Fruit fly (Drosophila melanogaster) Kc167 (cell line): ENCODE data around the gene RpS28a.

Experiments used
- Myc ChIP-seq: fragments of >200 bp; optimal IDR thresholded peaks from 2 replicates; lab custom pipeline; 2017; ENCODE audit warnings: missing external identifiers
- Sin3A ChIP-seq: fragments of >200 bp; optimal IDR thresholded peaks from 2 replicates; lab custom pipeline; 2018; ENCODE audit warnings: missing external identifiers
- h ChIP-seq: fragments of >200 bp; optimal IDR thresholded peaks from 3 replicates; lab custom pipeline; 2018; ENCODE audit warnings: missing external identifiers
- insv ChIP-seq: fragments of >200 bp; optimal IDR thresholded peaks from 3 replicates; lab custom pipeline; 2018; ENCODE audit warnings: missing external identifiers
- psq ChIP-seq: fragments of >200 bp; optimal IDR thresholded peaks from 2 replicates; lab custom pipeline; 2017; ENCODE audit warnings: missing external identifiers
- ttk ChIP-seq: sonication (Bioruptor generic); optimal IDR thresholded peaks from 2 replicates; lab custom pipeline; 2017; ENCODE audit warnings: missing external identifiers

RpS28a gene

DNA sequence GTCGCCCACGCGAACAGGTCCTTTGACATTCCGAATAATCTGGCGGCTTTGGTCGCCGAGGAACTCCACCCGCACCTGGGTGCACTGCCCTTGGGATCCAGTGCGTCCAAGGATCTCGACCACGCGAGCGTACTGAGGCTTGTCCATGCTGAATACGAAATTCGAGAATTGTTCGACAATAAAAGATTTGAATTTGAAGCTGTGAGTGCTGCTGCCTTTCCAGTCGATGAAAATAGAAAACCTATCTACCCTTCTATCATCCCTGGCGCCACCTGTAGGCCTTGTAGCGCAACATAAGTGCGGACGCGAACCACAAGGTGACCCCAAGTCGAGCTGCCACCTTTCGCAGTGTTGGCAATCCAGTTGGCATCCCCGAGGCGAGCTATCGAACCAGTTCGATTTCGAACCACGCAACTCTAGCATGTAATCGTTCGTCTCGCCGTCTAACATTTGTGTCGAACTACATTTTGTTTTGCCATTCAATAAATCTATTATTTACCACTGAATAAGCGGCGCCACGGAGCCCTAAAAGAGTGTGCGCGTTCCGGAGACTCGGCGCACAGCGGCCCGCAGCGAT lies at the start of gene RpS28a, which contains the start of gene Axn:
Gene RpS28a (minus strand): TSS at position 197 of the 577 bp plus-strand sequence.
Gene Axn (plus strand): TSS at position 391 of the 577 bp plus-strand sequence.
- TF ChIP-seq h (no peak), Myc (lab: Kevin White, UChicago) (no peak), ttk (lab: Kevin White, UChicago) (no peak), psq (no peak), Sin3A (lab: Kevin White, UChicago) (no peak), insv (lab: Kevin White, UChicago) (no peak)

DNA sequence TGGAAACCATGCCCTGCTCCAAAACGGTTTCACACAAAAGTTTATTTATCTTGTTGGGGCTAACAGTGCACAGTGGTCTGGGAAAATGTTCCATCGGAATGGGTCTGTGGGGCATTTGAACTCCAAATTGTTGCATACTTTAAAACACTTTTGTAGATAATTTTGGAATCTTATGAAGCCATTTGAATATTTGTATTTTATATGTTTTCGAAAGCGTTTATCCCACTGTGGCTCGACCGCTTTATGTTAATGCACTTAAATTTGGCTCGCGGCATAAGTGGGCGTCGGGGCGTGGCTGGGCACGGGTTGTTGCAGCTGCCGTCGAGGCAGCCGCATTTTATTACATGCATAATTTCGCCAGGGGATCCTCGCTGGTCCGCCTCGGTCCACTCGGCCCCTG lies 49.4 kb upstream of the RpS28a start:
- TF ChIP-seq Myc (lab: Kevin White, UChicago) = no peak
- no peak for TF ChIP-seq insv (lab: Kevin White, UChicago)
- no peak for TF ChIP-seq h
- TF ChIP-seq psq = no peak
- no peak for TF ChIP-seq Sin3A (lab: Kevin White, UChicago)
- no peak for TF ChIP-seq ttk (lab: Kevin White, UChicago)

DNA sequence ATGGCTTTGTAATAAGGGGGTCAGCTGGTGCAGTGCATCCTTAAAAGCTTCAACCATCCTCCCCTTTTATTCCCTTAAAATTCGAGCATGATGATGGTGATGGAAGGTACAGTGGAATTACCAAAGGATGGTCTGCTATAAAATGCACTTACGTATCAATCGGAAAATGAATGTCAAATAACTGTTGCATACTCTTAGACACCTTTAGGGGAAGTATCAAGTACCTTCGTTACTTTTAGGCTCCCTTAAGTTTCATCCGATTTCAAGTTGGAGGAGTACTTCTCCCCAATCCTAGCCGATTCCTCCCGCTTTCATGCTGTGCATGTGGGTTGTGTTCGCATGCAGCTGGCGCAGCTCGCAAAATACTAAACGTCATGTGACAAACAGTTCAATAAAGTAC lies 47.8 kb upstream of the RpS28a start:
- no peak for TF ChIP-seq Myc (lab: Kevin White, UChicago)

DNA sequence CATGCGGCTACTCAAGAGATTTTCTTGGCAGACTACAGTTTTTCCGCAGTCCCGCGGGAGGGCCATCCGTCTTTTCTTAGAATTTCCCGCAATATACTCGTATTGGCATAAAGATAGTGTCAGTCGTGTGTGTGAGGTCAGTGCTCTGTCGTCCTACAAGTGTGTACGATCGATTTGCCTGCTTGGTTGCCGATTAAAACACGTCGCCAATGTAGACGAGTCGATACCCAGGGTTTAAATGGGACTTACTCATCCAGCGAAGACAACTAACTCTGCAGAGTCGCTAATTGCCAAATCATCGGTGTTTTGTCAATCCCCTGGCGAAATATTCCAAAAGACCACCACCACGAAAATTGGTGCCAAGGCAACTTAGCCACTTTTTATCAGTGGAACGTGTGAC lies 43.6 kb upstream of the RpS28a start:
- no peak for TF ChIP-seq Sin3A (lab: Kevin White, UChicago)
- no peak for TF ChIP-seq Myc (lab: Kevin White, UChicago)
- no peak for TF ChIP-seq insv (lab: Kevin White, UChicago)
- no peak for TF ChIP-seq ttk (lab: Kevin White, UChicago)
- no peak for TF ChIP-seq psq
- TF ChIP-seq h = no peak

DNA sequence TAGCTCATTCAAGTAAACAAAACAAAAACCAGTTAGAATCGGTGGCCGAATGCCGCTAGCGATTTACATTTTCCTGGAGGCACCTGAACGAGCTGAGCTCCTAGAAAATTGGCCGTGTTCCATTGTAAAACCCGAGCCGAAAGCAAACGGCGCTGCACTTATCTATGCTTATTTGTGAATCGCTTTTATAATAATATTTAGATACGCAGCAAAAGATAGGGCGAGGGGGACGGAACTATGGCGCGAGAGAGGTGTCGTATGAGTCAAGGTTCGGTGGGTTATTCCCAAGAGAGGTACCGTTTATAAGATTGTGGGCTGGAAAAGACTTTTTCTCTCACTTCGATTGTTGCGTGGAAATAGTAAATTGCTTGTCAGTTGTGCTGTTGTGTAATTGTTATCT lies 41.3 kb upstream of the RpS28a start:
- TF ChIP-seq ttk (lab: Kevin White, UChicago) (no peak), insv (lab: Kevin White, UChicago) (no peak), psq (no peak), Myc (lab: Kevin White, UChicago) (no peak), h (no peak), Sin3A (lab: Kevin White, UChicago) (no peak)

DNA sequence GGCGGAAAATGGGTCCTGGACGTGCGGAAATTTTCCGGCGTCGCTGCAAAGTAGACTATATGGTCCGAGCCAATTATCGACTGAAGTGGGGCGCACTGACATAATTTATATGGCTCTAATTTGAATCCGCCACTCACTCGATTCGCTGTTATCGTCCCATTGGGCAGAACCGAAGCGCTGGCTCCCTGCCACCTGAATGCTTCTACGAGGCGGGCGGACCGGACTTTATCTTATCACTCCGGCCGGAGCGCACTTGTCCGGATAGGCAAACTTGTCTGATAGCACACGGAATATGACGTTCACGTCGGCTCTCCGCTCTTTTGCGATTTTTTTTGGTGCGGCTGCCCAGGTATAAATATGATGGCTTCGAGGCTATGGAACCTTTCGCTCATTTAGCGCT lies 40.1 kb upstream of the RpS28a start:
- TF ChIP-seq insv (lab: Kevin White, UChicago) = no peak
- TF ChIP-seq Sin3A (lab: Kevin White, UChicago) = no peak
- no peak for TF ChIP-seq h
- no peak for TF ChIP-seq psq

DNA sequence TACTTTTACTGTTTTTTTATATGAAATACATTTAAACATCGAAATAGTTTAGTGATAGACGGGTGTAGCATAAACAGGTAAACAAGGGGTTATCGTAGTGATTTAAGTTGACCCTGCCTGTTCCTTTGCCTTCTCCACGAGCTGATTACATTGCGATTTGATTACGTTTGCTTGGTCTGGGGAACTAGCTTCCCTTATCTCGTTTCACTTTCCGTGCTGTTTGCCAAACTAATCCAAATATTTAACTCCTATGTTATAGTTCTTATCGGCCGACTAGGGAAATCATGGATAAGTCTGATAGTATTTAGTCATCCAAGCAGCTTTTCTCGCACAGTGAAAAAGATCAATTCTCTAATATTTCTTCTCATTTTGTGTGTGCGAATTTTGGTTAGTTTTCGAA lies 39.5 kb upstream of the RpS28a start:
- no peak for TF ChIP-seq ttk (lab: Kevin White, UChicago)
- no peak for TF ChIP-seq Myc (lab: Kevin White, UChicago)
- TF ChIP-seq h = no peak
- TF ChIP-seq psq = no peak
- no peak for TF ChIP-seq Sin3A (lab: Kevin White, UChicago)
- TF ChIP-seq insv (lab: Kevin White, UChicago) = no peak

DNA sequence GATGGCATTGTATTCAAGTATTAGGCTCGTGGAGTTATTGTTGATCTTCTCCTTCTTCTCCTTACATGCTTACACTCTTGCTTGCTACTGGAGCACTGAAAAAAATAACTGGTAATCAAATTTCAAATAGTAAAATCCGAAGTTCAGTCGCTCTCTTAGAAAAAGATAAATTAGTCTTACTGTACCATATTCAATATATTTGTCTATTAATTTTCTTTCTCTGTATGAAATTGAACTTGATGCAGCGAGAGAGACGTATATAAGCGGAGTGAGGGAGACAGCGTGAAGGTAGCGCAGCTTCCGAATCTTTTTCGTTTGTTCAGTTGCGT lies 38.7 kb upstream of the RpS28a start:
- TF ChIP-seq ttk (lab: Kevin White, UChicago) = no peak
- no peak for TF ChIP-seq Myc (lab: Kevin White, UChicago)

DNA sequence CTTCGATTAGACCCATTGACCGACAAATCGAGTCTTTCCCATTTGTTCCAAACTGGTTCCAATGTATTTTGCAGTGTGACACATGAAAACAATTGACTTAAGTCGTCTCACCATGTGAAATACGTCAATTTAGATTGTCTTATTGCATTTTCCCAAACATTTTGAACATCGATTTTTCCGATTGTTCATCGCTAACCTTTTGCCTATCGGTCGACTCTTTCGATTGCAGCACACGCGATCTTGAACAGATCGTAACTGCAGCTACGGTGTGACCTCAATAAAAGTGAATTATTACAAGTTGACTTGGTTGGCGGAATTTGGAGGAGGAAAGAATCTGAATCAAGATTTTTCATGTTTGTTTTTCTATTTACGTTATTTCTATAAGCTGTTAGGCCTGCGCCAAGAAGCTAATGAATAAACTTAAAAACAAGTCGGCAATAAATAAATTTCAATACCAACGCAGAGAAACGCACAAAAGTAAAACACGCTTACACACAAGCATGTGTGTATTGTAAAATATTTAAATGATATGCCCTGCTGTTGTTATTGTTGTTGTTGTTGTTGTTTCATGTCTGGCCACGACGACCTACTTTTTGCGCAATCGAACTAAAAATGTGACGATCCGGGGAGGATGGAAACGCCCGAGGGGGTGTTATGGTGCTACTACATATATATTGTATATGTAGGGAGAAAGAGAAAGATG lies 38.2 kb upstream of the RpS28a start:
- TF ChIP-seq Myc (lab: Kevin White, UChicago) (no peak), Sin3A (lab: Kevin White, UChicago) (no peak), insv (lab: Kevin White, UChicago) (no peak), ttk (lab: Kevin White, UChicago) (no peak), psq (no peak), h (no peak)

DNA sequence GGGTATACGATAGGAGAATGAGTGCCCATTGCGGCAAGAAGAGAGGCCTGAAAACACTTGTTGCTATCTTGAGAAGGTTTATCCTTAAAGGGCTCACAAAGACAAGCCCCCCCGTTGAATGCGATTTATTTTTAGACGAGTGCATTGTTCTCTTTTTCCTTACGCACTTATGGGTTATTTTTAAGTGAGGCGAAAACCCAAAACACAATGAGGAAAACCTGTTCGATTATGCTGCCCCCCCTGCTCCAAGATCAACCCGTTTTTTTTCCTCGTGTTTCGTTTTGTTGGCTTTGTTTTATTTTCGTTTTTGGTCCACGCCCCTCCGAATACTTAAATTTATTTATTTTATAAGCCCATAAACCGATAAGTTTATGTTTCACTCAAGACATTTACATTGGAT lies 37.5 kb upstream of the RpS28a start:
- no peak for TF ChIP-seq h
- no peak for TF ChIP-seq Myc (lab: Kevin White, UChicago)
- no peak for TF ChIP-seq psq
- TF ChIP-seq insv (lab: Kevin White, UChicago) = no peak
- TF ChIP-seq Sin3A (lab: Kevin White, UChicago) = no peak

DNA sequence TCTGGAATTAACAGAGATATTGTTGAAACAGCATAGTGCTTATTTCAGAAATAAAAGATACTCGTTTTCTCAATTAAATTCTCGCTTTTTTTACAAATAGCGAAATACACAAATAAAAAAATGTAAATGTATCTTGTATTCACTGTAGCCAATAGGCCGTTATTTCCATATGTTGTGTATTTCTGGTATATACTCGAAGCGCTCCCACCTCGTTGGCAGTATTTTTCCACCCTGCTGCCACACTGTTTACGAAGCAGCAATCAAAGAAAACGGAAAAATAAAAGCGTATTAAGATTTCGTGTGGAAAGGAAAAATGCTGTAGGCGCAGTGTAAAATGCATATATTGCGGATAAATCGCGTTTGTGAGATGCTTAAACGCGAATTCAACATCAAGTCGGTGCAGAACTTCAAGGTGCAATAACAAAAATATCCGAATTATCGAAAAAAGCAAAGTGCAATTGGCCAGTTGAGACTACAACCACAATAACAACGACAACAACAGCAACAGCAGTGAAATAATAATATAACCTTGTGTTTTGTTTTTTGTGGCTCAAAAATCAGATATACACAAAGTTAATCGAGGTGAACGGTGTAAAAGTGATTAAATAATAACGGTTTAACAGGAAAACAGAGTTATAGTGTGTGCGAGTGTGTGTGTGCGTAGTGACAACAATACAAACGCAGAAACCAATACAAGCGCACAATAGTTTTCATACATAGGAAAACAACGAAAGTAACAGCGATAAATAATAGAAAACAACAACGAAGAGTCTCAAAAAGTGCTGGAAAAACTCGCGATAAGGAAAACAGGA lies 35.8 kb upstream of the RpS28a start, which contains the start of gene sima:
Gene sima (plus strand): TSS at position 255 of the 812 bp plus-strand sequence.
- TF ChIP-seq psq (peak; percentile 93), Sin3A (lab: Kevin White, UChicago) (no peak), h (no peak), Myc (lab: Kevin White, UChicago) (no peak)

DNA sequence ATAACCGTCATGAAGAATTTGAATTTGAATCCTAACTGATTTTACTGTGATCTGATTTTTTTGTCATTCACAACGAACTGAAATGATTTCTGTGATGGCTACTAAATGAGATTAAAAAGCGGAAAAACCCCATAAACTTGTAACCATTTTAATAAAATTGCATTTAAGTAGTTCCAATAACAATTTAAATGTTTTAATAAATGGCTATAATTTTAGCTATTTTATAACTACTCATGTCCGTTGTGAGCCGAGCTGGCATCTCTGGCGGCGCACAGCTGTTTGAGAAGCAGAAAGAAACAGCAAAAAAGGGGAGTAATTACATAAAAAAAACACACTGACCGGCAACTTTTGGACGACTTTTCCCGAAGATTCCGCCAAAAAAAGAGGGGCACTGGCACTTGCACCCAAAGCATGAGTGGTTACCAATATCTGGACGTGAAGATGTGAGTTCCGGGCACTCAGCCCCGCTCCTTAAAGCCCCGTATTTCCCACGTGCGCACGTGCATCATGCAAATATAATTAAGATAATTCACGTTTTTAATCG lies 34.2 kb upstream of the RpS28a start, which contains the start of the genes CG7950 and Rpp14a:
Gene CG7950 (plus strand): TSS at position 268 of the 544 bp plus-strand sequence.
Gene Rpp14a (plus strand): TSS at position 268 of the 544 bp plus-strand sequence.
- TF ChIP-seq Sin3A (lab: Kevin White, UChicago) = no peak
- no peak for TF ChIP-seq psq
- TF ChIP-seq h = no peak
- no peak for TF ChIP-seq Myc (lab: Kevin White, UChicago)
- TF ChIP-seq ttk (lab: Kevin White, UChicago) = no peak
- TF ChIP-seq insv (lab: Kevin White, UChicago) = no peak
